Worm (Caenorhabditis elegans) whole organism, young adult: ENCODE results near the gene alh-12.

ENCODE experiments used
- B0336.3 ChIP-seq: fragments of 200-800 bp; sonication (Bioruptor generic); IDR thresholded peaks from 2 replicates; pipeline ENCODE4 v1.3.6; 2022; ENCODE audit warnings: missing genetic modification characterization, missing compliant biosample characterization
- D2030.7 ChIP-seq: fragments of 200-800 bp; sonication (Bioruptor generic); IDR thresholded peaks from 2 replicates; pipeline ENCODE4 v1.3.6; 2022; ENCODE audit warnings: missing genetic modification reagents, missing genetic modification characterization, missing compliant biosample characterization
- F22D6.2 ChIP-seq: sonication (generic microtip); optimal IDR thresholded peaks from 2 replicates; lab custom pipeline; 2016; ENCODE audit warnings: mild to moderate bottlenecking, missing genetic modification characterization, missing compliant biosample characterization
- F39B2.1 ChIP-seq: fragments of 200-800 bp; sonication (Bioruptor generic); IDR thresholded peaks from 2 replicates; pipeline ENCODE4 v1.3.6; 2022; ENCODE audit warnings: missing genetic modification reagents, missing genetic modification characterization, missing compliant biosample characterization
- F49E8.2 ChIP-seq: sonication (generic microtip); optimal IDR thresholded peaks from 3 replicates; lab custom pipeline; 2017; ENCODE audit warnings: missing genetic modification characterization, mild to moderate bottlenecking, missing compliant biosample characterization, antibody characterized with exemption, moderate library complexity; ENCODE audit not compliant: insufficient read depth
- F57A8.1 ChIP-seq: fragments of 200-800 bp; sonication (Bioruptor generic); optimal IDR thresholded peaks from 2 replicates; lab custom pipeline; 2018; ENCODE audit warnings: mild to moderate bottlenecking, missing genetic modification characterization, moderate library complexity, missing compliant biosample characterization
- K12H6.12 ChIP-seq: fragments of 200-800 bp; sonication (Bioruptor generic); optimal IDR thresholded peaks from 2 replicates; lab custom pipeline; 2018; ENCODE audit warnings: mild to moderate bottlenecking, missing genetic modification characterization, missing compliant biosample characterization
- Y56A3A.18 ChIP-seq: fragments of 200-800 bp; sonication (Bioruptor generic); IDR thresholded peaks from 2 replicates; pipeline ENCODE4 v1.3.6; 2022; ENCODE audit warnings: missing genetic modification reagents, missing genetic modification characterization, missing compliant biosample characterization
- ZK185.1 ChIP-seq: sonication (generic microtip); optimal IDR thresholded peaks from 2 replicates; lab custom pipeline; 2016; ENCODE audit warnings: mild to moderate bottlenecking, missing genetic modification characterization, missing compliant biosample characterization; ENCODE audit not compliant: poor library complexity, severe bottlenecking
- akir-1 ChIP-seq: fragments of 200-800 bp; sonication (Bioruptor generic); optimal IDR thresholded peaks from 2 replicates; lab custom pipeline; 2018; ENCODE audit warnings: mild to moderate bottlenecking, missing genetic modification characterization, moderate library complexity, missing compliant biosample characterization
- aptf-3 ChIP-seq: fragments of 200-800 bp; sonication (Bioruptor generic); IDR thresholded peaks from 2 replicates; pipeline ENCODE4 v1.3.6; 2022; ENCODE audit warnings: missing genetic modification characterization, missing compliant biosample characterization
- atf-7 ChIP-seq: sonication (generic microtip); optimal IDR thresholded peaks from 2 replicates; lab custom pipeline; 2017; ENCODE audit warnings: mild to moderate bottlenecking, missing genetic modification characterization, missing compliant biosample characterization
- attf-5 ChIP-seq: fragments of 200-800 bp; sonication (Bioruptor generic); optimal IDR thresholded peaks from 2 replicates; lab custom pipeline; 2018; ENCODE audit warnings: mild to moderate bottlenecking, missing genetic modification characterization, missing compliant biosample characterization
- cebp-1 ChIP-seq, 2 experiments: fragments of 200-800 bp in 1 of 2; sonication (Bioruptor generic) in 1 of 2; sonication (generic microtip) in 1 of 2; IDR thresholded peaks in 1 of 2; optimal IDR thresholded peaks in 1 of 2; 2 replicates each; pipeline versions ENCODE4 v1.3.6 to Lab custom; 2017 to 2022; ENCODE audit warnings: missing compliant biosample characterization in 2 of 2, missing genetic modification characterization in 2 of 2, mild to moderate bottlenecking in 1 of 2, missing genetic modification reagents in 1 of 2, moderate library complexity in 1 of 2
- ceh-40 ChIP-seq: fragments of 200-800 bp; sonication (Bioruptor generic); IDR thresholded peaks from 2 replicates; pipeline ENCODE4 v1.3.6; 2022; ENCODE audit warnings: missing genetic modification characterization, missing compliant biosample characterization
- ceh-79 ChIP-seq: sonication (generic microtip); optimal IDR thresholded peaks from 2 replicates; lab custom pipeline; 2017; ENCODE audit warnings: mild to moderate bottlenecking, missing genetic modification characterization, missing compliant biosample characterization
- ceh-91 ChIP-seq: fragments of 200-800 bp; sonication (Bioruptor generic); IDR thresholded peaks from 2 replicates; pipeline ENCODE4 v1.3.6; 2022; ENCODE audit warnings: missing genetic modification reagents, missing genetic modification characterization, missing compliant biosample characterization
- die-1 ChIP-seq: sonication (generic microtip); optimal IDR thresholded peaks from 2 replicates; lab custom pipeline; 2016; ENCODE audit warnings: missing genotype, mild to moderate bottlenecking, missing genetic modification characterization, missing compliant biosample characterization
- hlh-26 ChIP-seq: fragments of 200-800 bp; sonication (Bioruptor generic); conservative IDR thresholded peaks from 2 replicates; pipeline ENCODE4 v1.3.6; 2022; ENCODE audit warnings: missing genetic modification reagents, missing genetic modification characterization, missing compliant biosample characterization
- hmg-1.2 ChIP-seq: fragments of 200-800 bp; sonication (Bioruptor generic); IDR thresholded peaks from 2 replicates; pipeline ENCODE4 v1.3.6; 2022; ENCODE audit warnings: missing genetic modification reagents, missing genetic modification characterization, missing compliant biosample characterization
- hmg-20 ChIP-seq: fragments of 200-800 bp; sonication (Bioruptor generic); IDR thresholded peaks from 2 replicates; pipeline ENCODE4 v1.3.6; 2022; ENCODE audit warnings: missing genetic modification reagents, missing genetic modification characterization, missing compliant biosample characterization
- lag-1 ChIP-seq: fragments of 200-800 bp; sonication (Bioruptor generic); IDR thresholded peaks from 2 replicates; pipeline ENCODE4 v1.3.6; 2022; ENCODE audit warnings: missing genetic modification reagents, missing genetic modification characterization, missing compliant biosample characterization
- lin-26 ChIP-seq: fragments of 200-800 bp; sonication (Bioruptor generic); IDR thresholded peaks from 2 replicates; pipeline ENCODE4 v1.3.6; 2022; ENCODE audit warnings: missing genetic modification reagents, missing genetic modification characterization, missing compliant biosample characterization
- lin-54 ChIP-seq: fragments of 200-800 bp; sonication (Bioruptor generic); optimal IDR thresholded peaks from 2 replicates; lab custom pipeline; 2018; ENCODE audit warnings: mild to moderate bottlenecking, missing genetic modification characterization, missing compliant biosample characterization
- lir-1 ChIP-seq: fragments of 200-800 bp; sonication (Bioruptor generic); conservative IDR thresholded peaks from 2 replicates; pipeline ENCODE4 v1.3.6; 2022; ENCODE audit warnings: missing genetic modification reagents, missing genetic modification characterization, missing compliant biosample characterization
- lsl-1 ChIP-seq: fragments of 200-800 bp; sonication (Bioruptor generic); optimal IDR thresholded peaks from 2 replicates; lab custom pipeline; 2018; ENCODE audit warnings: mild to moderate bottlenecking, missing genetic modification characterization, moderate library complexity, missing compliant biosample characterization
- madf-3 ChIP-seq: fragments of 200-800 bp; sonication (Bioruptor generic); IDR thresholded peaks from 2 replicates; pipeline ENCODE4 v1.3.6; 2022; ENCODE audit warnings: missing genetic modification reagents, missing genetic modification characterization, missing compliant biosample characterization
- madf-8 ChIP-seq: fragments of 200-800 bp; sonication (Bioruptor generic); conservative IDR thresholded peaks from 2 replicates; pipeline ENCODE4 v1.3.6; 2022; ENCODE audit warnings: missing genetic modification reagents, missing genetic modification characterization, missing compliant biosample characterization
- mxl-1 ChIP-seq: sonication (generic microtip); optimal IDR thresholded peaks from 2 replicates; lab custom pipeline; 2016; ENCODE audit warnings: missing genetic modification characterization, missing compliant biosample characterization
- nfyb-1 ChIP-seq: fragments of 200-800 bp; sonication (Bioruptor generic); IDR thresholded peaks from 2 replicates; pipeline ENCODE4 v1.3.6; 2022; ENCODE audit warnings: missing genetic modification reagents, missing genetic modification characterization, missing compliant biosample characterization
- nhr-120 ChIP-seq: fragments of 200-800 bp; sonication (Bioruptor generic); IDR thresholded peaks from 2 replicates; pipeline ENCODE4 v1.3.6; 2022; ENCODE audit warnings: missing genetic modification characterization, missing compliant biosample characterization
- nhr-179 ChIP-seq: sonication (generic microtip); optimal IDR thresholded peaks from 2 replicates; lab custom pipeline; 2016; ENCODE audit warnings: mild to moderate bottlenecking, missing genetic modification characterization, missing compliant biosample characterization
- nhr-80 ChIP-seq: sonication (generic microtip); optimal IDR thresholded peaks from 2 replicates; lab custom pipeline; 2016; ENCODE audit warnings: missing genetic modification characterization, missing compliant biosample characterization
- nhr-90 ChIP-seq: sonication (generic microtip); optimal IDR thresholded peaks from 2 replicates; lab custom pipeline; 2016; ENCODE audit warnings: missing genotype, mild to moderate bottlenecking, missing genetic modification characterization, missing compliant biosample characterization
- pbrm-1 ChIP-seq: fragments of 200-800 bp; sonication (Bioruptor generic); IDR thresholded peaks from 2 replicates; pipeline ENCODE4 v1.3.6; 2022; ENCODE audit warnings: missing genetic modification reagents, missing genetic modification characterization, missing compliant biosample characterization
- pha-4 ChIP-seq: fragments of 150-350 bp; sonication (generic microtip); optimal IDR thresholded peaks from 2 replicates; lab custom pipeline; 2014; ENCODE audit warnings: missing biosample characterization, missing genetic modification reagents, missing genetic modification characterization
- snpc-1.1 ChIP-seq: sonication (generic microtip); optimal IDR thresholded peaks from 2 replicates; lab custom pipeline; 2017; ENCODE audit warnings: missing genetic modification characterization, mild to moderate bottlenecking, missing compliant biosample characterization, antibody characterized with exemption, moderate library complexity, missing genotype, missing genetic modification reagents; ENCODE audit not compliant: insufficient read depth
- snpc-4 ChIP-seq, 5 experiments: fragments of 150-350 bp in 1 of 5; sonication (generic microtip) in 4 of 5; optimal IDR thresholded peaks; 2 replicates each; lab custom pipeline; 2014 to 2018; ENCODE audit warnings: missing genetic modification characterization in 5 of 5, missing biosample characterization in 3 of 5, antibody characterized with exemption in 2 of 5, mild to moderate bottlenecking in 2 of 5, missing compliant biosample characterization in 2 of 5, missing genotype in 2 of 5, moderate library complexity in 2 of 5, missing genetic modification reagents in 1 of 5
- tbp1 ChIP-seq: fragments of 200-800 bp; sonication (Bioruptor generic); optimal IDR thresholded peaks from 2 replicates; lab custom pipeline; 2018; ENCODE audit warnings: mild to moderate bottlenecking, missing genetic modification characterization, missing compliant biosample characterization
- tbx-9 ChIP-seq: sonication (generic microtip); optimal IDR thresholded peaks from 2 replicates; lab custom pipeline; 2016; ENCODE audit warnings: borderline replicate concordance, missing genetic modification characterization, inconsistent platforms, missing compliant biosample characterization
- zfh-2 ChIP-seq: fragments of 200-800 bp; sonication (Bioruptor generic); conservative IDR thresholded peaks from 2 replicates; pipeline ENCODE4 v1.3.6; 2022; ENCODE audit warnings: missing genetic modification reagents, missing genetic modification characterization, missing compliant biosample characterization
- zim-3 ChIP-seq: sonication (generic microtip); optimal IDR thresholded peaks from 2 replicates; lab custom pipeline; 2017; ENCODE audit warnings: mild to moderate bottlenecking, missing genetic modification characterization, moderate library complexity, missing compliant biosample characterization
- ztf-25 ChIP-seq: fragments of 200-800 bp; sonication (Bioruptor generic); IDR thresholded peaks from 2 replicates; pipeline ENCODE4 v1.3.6; 2022; ENCODE audit warnings: missing genetic modification reagents, missing genetic modification characterization, missing compliant biosample characterization

The alh-12 gene

ce11 chrIII:7495616-7496146 is 41.8 kb downstream of the alh-12 start (continued):
- TF ChIP-seq akir-1 (GFP tag; lab: Kevin White, UChicago) (no peak), F57A8.1 (GFP tag; lab: Kevin White, UChicago) (no peak), hmg-20 (GFP tag; lab: Robert Waterston, UW) (no peak), madf-8 (GFP tag; lab: Robert Waterston, UW) (no peak), atf-7 (no peak), nfyb-1 (GFP tag; lab: Robert Waterston, UW) (0 out of 2 replicates have a peak, but pooled peaks have one; percentile 10), Y56A3A.18 (0 out of 2 replicates have a peak, but pooled peaks have one; percentile 10), lin-26 (0 out of 2 replicates have a peak, but pooled peaks have one; percentile 6), nhr-90 (tag; lab: Kevin White, UChicago) (no peak), F22D6.2 (no peak), F39B2.1 (0 out of 2 replicates have a peak, but pooled peaks have one; percentile 2), lir-1 (GFP tag; lab: Robert Waterston, UW) (no peak), die-1 (tag; lab: Kevin White, UChicago) (peak; percentile 33), nhr-179 (tag; lab: Kevin White, UChicago) (no peak), snpc-1.1 (tag; lab: Kevin White, UChicago) (no peak), F49E8.2 (tag; lab: Kevin White, UChicago) (peak; percentile 74), lag-1 (GFP tag; lab: Robert Waterston, UW) (0 out of 2 replicates have a peak, but pooled peaks have one; percentile 20), snpc-4 (GFP tag; optimal IDR thresholded peaks at IDR 0.05; lab: Kevin White, UChicago) (peak; percentile 42), snpc-4 (tag; optimal IDR thresholded peaks at IDR 0.05; lab: Kevin White, UChicago) (no peak), nhr-120 (GFP tag; lab: Robert Waterston, UW) (no peak), ztf-25 (0 out of 2 replicates have a peak, but pooled peaks have one; percentile 27), ceh-91 (GFP tag; lab: Robert Waterston, UW) (no peak), zim-3 (tag; lab: Kevin White, UChicago) (no peak), aptf-3 (0 out of 2 replicates have a peak, but pooled peaks have one; percentile 45), cebp-1 (GFP tag; IDR thresholded peaks at IDR 0.05; lab: Robert Waterston, UW) (no peak), cebp-1 (tag; optimal IDR thresholded peaks at IDR 0.05; lab: Kevin White, UChicago) (peak; percentile 26)

- TF ChIP-seq tbp1 (GFP tag; lab: Kevin White, UChicago) (peak; percentile 15), nfyb-1 (GFP tag; lab: Robert Waterston, UW) (peak; percentile 15; the same call in 1 of the 2 replicates), nhr-80 (tag; lab: Kevin White, UChicago) (no peak), D2030.7 (0 out of 2 replicates have a peak, but pooled peaks have one; percentile 12), ceh-40 (GFP tag; lab: Robert Waterston, UW) (peak; percentile 28; the same call in 1 of the 2 replicates), B0336.3 (peak; percentile 50; the same call in 1 of the 2 replicates), cebp-1 (GFP tag; IDR thresholded peaks at IDR 0.05; lab: Robert Waterston, UW) (no peak), cebp-1 (tag; optimal IDR thresholded peaks at IDR 0.05; lab: Kevin White, UChicago) (no peak), hlh-26 (GFP tag; lab: Robert Waterston, UW) (no peak), pha-4 (tag; lab: Kevin White, UChicago) (no peak), hmg-1.2 (GFP tag; lab: Robert Waterston, UW) (no peak), zfh-2 (GFP tag; lab: Robert Waterston, UW) (no peak), lsl-1 (peak; percentile 7), F39B2.1 (no peak), pbrm-1 (0 out of 2 replicates have a peak, but pooled peaks have one; percentile 15), ceh-79 (tag; lab: Kevin White, UChicago) (no peak), lin-54 (GFP tag; lab: Kevin White, UChicago) (peak; percentile 27), aptf-3 (0 out of 2 replicates have a peak, but pooled peaks have one; percentile 12), K12H6.12 (no peak), ZK185.1 (tag; lab: Kevin White, UChicago) (no peak), madf-3 (peak; percentile 69; the same call in 1 of the 2 replicates), mxl-1 (tag; lab: Kevin White, UChicago) (no peak), attf-5 (GFP tag; lab: Kevin White, UChicago) (no peak), tbx-9 (tag; lab: Kevin White, UChicago) (no peak)
Observed at ce11 chrIII:7497782-7498266, 44.0 kb downstream of the alh-12 start, which contains the start of gene cgh-1. TSS of gene cgh-1 (minus strand) at chrIII:7497832.
